Worm (Caenorhabditis elegans) whole organism, late embryonic: ENCODE results near the gene hlh-6.

Experiments
- C38D4.7 ChIP-seq: fragments of 200-800 bp; sonication (Bioruptor generic); optimal IDR thresholded peaks from 2 replicates; lab custom pipeline; 2018; ENCODE audit warnings: mild to moderate bottlenecking, missing genetic modification characterization, moderate library complexity, missing compliant biosample characterization
- K02D7.2 ChIP-seq: sonication (generic microtip); optimal IDR thresholded peaks from 2 replicates; lab custom pipeline; 2017; ENCODE audit warnings: mild to moderate bottlenecking, missing genetic modification characterization, missing compliant biosample characterization
- K09A11.1 ChIP-seq: sonication (generic microtip); optimal IDR thresholded peaks from 2 replicates; lab custom pipeline; 2017; ENCODE audit warnings: antibody characterized with exemption, mild to moderate bottlenecking, missing genetic modification characterization, missing compliant biosample characterization; ENCODE audit not compliant: insufficient read depth
- Y22D7AL.16 ChIP-seq: sonication (generic microtip); optimal IDR thresholded peaks from 2 replicates; lab custom pipeline; 2016; ENCODE audit warnings: missing genetic modification characterization, missing compliant biosample characterization
- ama-1 ChIP-seq: fragments of 150-350 bp; optimal IDR thresholded peaks from 2 replicates; lab custom pipeline; 2014
- ceh-18 ChIP-seq: sonication (generic microtip); optimal IDR thresholded peaks from 2 replicates; lab custom pipeline; 2016; ENCODE audit warnings: missing genetic modification characterization, missing compliant biosample characterization
- ceh-2 ChIP-seq: sonication (generic microtip); optimal IDR thresholded peaks from 2 replicates; lab custom pipeline; 2016; ENCODE audit warnings: missing genotype, missing genetic modification characterization, missing compliant biosample characterization
- ceh-22 ChIP-seq: sonication (generic microtip); optimal IDR thresholded peaks from 2 replicates; lab custom pipeline; 2017; ENCODE audit warnings: missing biosample characterization, missing genetic modification characterization
- ceh-24 ChIP-seq: sonication (generic microtip); optimal IDR thresholded peaks from 2 replicates; lab custom pipeline; 2016; ENCODE audit warnings: mild to moderate bottlenecking, missing genetic modification characterization, missing compliant biosample characterization
- ceh-31 ChIP-seq: sonication (generic microtip); optimal IDR thresholded peaks from 2 replicates; lab custom pipeline; 2016; ENCODE audit warnings: missing genetic modification characterization, missing compliant biosample characterization
- ceh-34 ChIP-seq: sonication (generic microtip); optimal IDR thresholded peaks from 2 replicates; lab custom pipeline; 2016; ENCODE audit warnings: mild to moderate bottlenecking, missing genetic modification characterization, missing compliant biosample characterization
- ceh-48 ChIP-seq: sonication (generic microtip); optimal IDR thresholded peaks from 2 replicates; lab custom pipeline; 2016; ENCODE audit warnings: missing genetic modification characterization, inconsistent platforms, missing compliant biosample characterization
- ceh-6 ChIP-seq: fragments of 200-800 bp; sonication (Bioruptor generic); optimal IDR thresholded peaks from 2 replicates; lab custom pipeline; 2018; ENCODE audit warnings: mild to moderate bottlenecking, missing genetic modification characterization, missing compliant biosample characterization
- dmd-4 ChIP-seq: sonication (generic microtip); optimal IDR thresholded peaks from 2 replicates; lab custom pipeline; 2016; ENCODE audit warnings: borderline replicate concordance, missing genetic modification characterization, missing compliant biosample characterization
- dve-1 ChIP-seq: sonication (generic microtip); optimal IDR thresholded peaks from 2 replicates; lab custom pipeline; 2017; ENCODE audit warnings: antibody characterized with exemption, mild to moderate bottlenecking, missing genetic modification characterization, missing compliant biosample characterization
- elt-2 ChIP-seq: sonication (generic microtip); optimal IDR thresholded peaks from 2 replicates; lab custom pipeline; 2016; ENCODE audit warnings: missing genetic modification reagents, missing genetic modification characterization, missing compliant biosample characterization
- elt-4 ChIP-seq: sonication (generic microtip); optimal IDR thresholded peaks from 2 replicates; lab custom pipeline; 2016; ENCODE audit warnings: missing genetic modification characterization, missing compliant biosample characterization
- eyg-1 ChIP-seq: sonication (generic microtip); optimal IDR thresholded peaks from 2 replicates; lab custom pipeline; 2016; ENCODE audit warnings: missing genotype, missing genetic modification characterization, missing compliant biosample characterization
- fax-1 ChIP-seq: sonication (generic microtip); optimal IDR thresholded peaks from 2 replicates; lab custom pipeline; 2016; ENCODE audit warnings: missing genotype, missing genetic modification characterization, missing compliant biosample characterization
- fkh-10 ChIP-seq: fragments of 150-350 bp; optimal IDR thresholded peaks from 2 replicates; lab custom pipeline; 2014; ENCODE audit warnings: missing biosample characterization, missing genetic modification reagents, missing genetic modification characterization
- fkh-6 ChIP-seq: sonication (generic microtip); optimal IDR thresholded peaks from 2 replicates; lab custom pipeline; 2016; ENCODE audit warnings: missing genetic modification characterization, missing compliant biosample characterization
- hlh-13 ChIP-seq: fragments of 200-800 bp; sonication (Bioruptor generic); optimal IDR thresholded peaks from 2 replicates; lab custom pipeline; 2018; ENCODE audit warnings: mild to moderate bottlenecking, missing genetic modification characterization, missing compliant biosample characterization
- hlh-15 ChIP-seq: sonication (generic microtip); optimal IDR thresholded peaks from 2 replicates; lab custom pipeline; 2016; ENCODE audit warnings: missing genetic modification characterization, missing compliant biosample characterization
- hlh-8 ChIP-seq: sonication (generic microtip); optimal IDR thresholded peaks from 2 replicates; lab custom pipeline; 2016; ENCODE audit warnings: missing genotype, missing genetic modification characterization, missing compliant biosample characterization
- lim-6 ChIP-seq: sonication (generic microtip); optimal IDR thresholded peaks from 2 replicates; lab custom pipeline; 2016; ENCODE audit warnings: missing genetic modification characterization, missing compliant biosample characterization
- mec-3 ChIP-seq: sonication (generic microtip); optimal IDR thresholded peaks from 2 replicates; lab custom pipeline; 2016; ENCODE audit warnings: borderline replicate concordance, missing genetic modification characterization, missing compliant biosample characterization
- nfya-1 ChIP-seq: sonication (generic microtip); optimal IDR thresholded peaks from 2 replicates; lab custom pipeline; 2017; ENCODE audit warnings: missing genetic modification characterization, mild to moderate bottlenecking, missing compliant biosample characterization, antibody characterized with exemption, moderate library complexity
- nhr-11 ChIP-seq: fragments of 150-350 bp; optimal IDR thresholded peaks from 2 replicates; lab custom pipeline; 2014; ENCODE audit warnings: missing biosample characterization, missing genetic modification characterization
- nhr-232 ChIP-seq: sonication (generic microtip); optimal IDR thresholded peaks from 2 replicates; lab custom pipeline; 2016; ENCODE audit warnings: missing genetic modification characterization, missing compliant biosample characterization
- npax-4 ChIP-seq: sonication (generic microtip); optimal IDR thresholded peaks from 2 replicates; lab custom pipeline; 2016; ENCODE audit warnings: missing genetic modification characterization, missing compliant biosample characterization
- pag-3 ChIP-seq: sonication (generic microtip); optimal IDR thresholded peaks from 2 replicates; lab custom pipeline; 2016; ENCODE audit warnings: missing compliant biosample characterization, missing genetic modification characterization, borderline replicate concordance
- pha-2 ChIP-seq: sonication (generic microtip); optimal IDR thresholded peaks from 2 replicates; lab custom pipeline; 2017; ENCODE audit warnings: mild to moderate bottlenecking, missing genetic modification characterization, missing compliant biosample characterization
- pha-4 ChIP-seq: fragments of 150-350 bp; optimal IDR thresholded peaks from 2 replicates; lab custom pipeline; 2018; ENCODE audit warnings: missing biosample characterization, missing genetic modification reagents, missing genetic modification characterization
- pqm-1 ChIP-seq: sonication (generic microtip); optimal IDR thresholded peaks from 2 replicates; lab custom pipeline; 2016; ENCODE audit warnings: missing genetic modification characterization, missing compliant biosample characterization
- pros-1 ChIP-seq: fragments of 150-350 bp; optimal IDR thresholded peaks from 2 replicates; lab custom pipeline; 2014; ENCODE audit warnings: missing biosample characterization, missing genetic modification reagents, missing genetic modification characterization
- ref-2 ChIP-seq: sonication (generic microtip); optimal IDR thresholded peaks from 2 replicates; lab custom pipeline; 2016; ENCODE audit warnings: missing genetic modification characterization, missing compliant biosample characterization
- rnt-1 ChIP-seq: sonication (generic microtip); optimal IDR thresholded peaks from 2 replicates; lab custom pipeline; 2016; ENCODE audit warnings: missing genetic modification characterization, missing compliant biosample characterization
- sdc-2 ChIP-seq: sonication (generic microtip); optimal IDR thresholded peaks from 2 replicates; lab custom pipeline; 2016; ENCODE audit warnings: missing genotype, missing genetic modification characterization, missing compliant biosample characterization
- sox-2 ChIP-seq: fragments of 200-800 bp; sonication (Bioruptor generic); IDR thresholded peaks from 2 replicates; pipeline ENCODE4 v1.3.6; 2022; ENCODE audit warnings: missing genetic modification reagents, missing genetic modification characterization, missing compliant biosample characterization
- sox-4 ChIP-seq: sonication (generic microtip); optimal IDR thresholded peaks from 2 replicates; lab custom pipeline; 2017; ENCODE audit warnings: mild to moderate bottlenecking, missing genetic modification characterization, inconsistent platforms, missing compliant biosample characterization
- tbx-2 ChIP-seq: sonication (generic microtip); optimal IDR thresholded peaks from 2 replicates; lab custom pipeline; 2016; ENCODE audit warnings: missing genetic modification characterization, missing compliant biosample characterization
- tbx-7 ChIP-seq: sonication (generic microtip); optimal IDR thresholded peaks from 2 replicates; lab custom pipeline; 2016; ENCODE audit warnings: missing genotype, missing genetic modification characterization, missing compliant biosample characterization
- ttx-3 ChIP-seq: sonication (generic microtip); optimal IDR thresholded peaks from 2 replicates; lab custom pipeline; 2016; ENCODE audit warnings: missing genetic modification reagents, missing genetic modification characterization, missing compliant biosample characterization
- unc-3 ChIP-seq, 2 experiments: fragments of 200-800 bp in 1 of 2; sonication (Bioruptor generic) in 1 of 2; sonication (generic microtip) in 1 of 2; conservative IDR thresholded peaks in 1 of 2; optimal IDR thresholded peaks in 1 of 2; 2 replicates each; pipeline versions ENCODE4 v1.3.6 to Lab custom; 2016 to 2022; ENCODE audit warnings: missing compliant biosample characterization in 2 of 2, missing genetic modification characterization in 2 of 2, missing genetic modification reagents in 1 of 2
- unc-55 ChIP-seq: sonication (generic microtip); optimal IDR thresholded peaks from 2 replicates; lab custom pipeline; 2017; ENCODE audit warnings: missing biosample characterization, missing genetic modification reagents, missing genetic modification characterization
- unc-86 ChIP-seq: sonication (generic microtip); optimal IDR thresholded peaks from 2 replicates; lab custom pipeline; 2016; ENCODE audit warnings: missing genetic modification characterization, missing compliant biosample characterization
- ztf-16 ChIP-seq: sonication (generic microtip); optimal IDR thresholded peaks from 2 replicates; lab custom pipeline; 2017; ENCODE audit warnings: missing genetic modification characterization, missing compliant biosample characterization

Gene hlh-6

ce11 chrII:9574406-9574805 is 40.2 kb downstream of the hlh-6 start:
- TF ChIP-seq ama-1, result no peak
- peak; percentile 13 for TF ChIP-seq nfya-1
- TF ChIP-seq ref-2, result peak; percentile 60
- TF ChIP-seq nhr-11 (tag; lab: Kevin White, UChicago), result no peak
- no peak for TF ChIP-seq ceh-48 (tag; lab: Kevin White, UChicago)
- peak; percentile 81 for TF ChIP-seq sox-2 (GFP tag; lab: Robert Waterston, UW)
- no peak for TF ChIP-seq pha-4 (tag; lab: Kevin White, UChicago)
- TF ChIP-seq dve-1 (tag; lab: Kevin White, UChicago), result no peak
- TF ChIP-seq ceh-31 (tag; lab: Kevin White, UChicago), result peak; percentile 90
- peak; percentile 8 for TF ChIP-seq tbx-2
- TF ChIP-seq ceh-2 (tag; lab: Kevin White, UChicago), result no peak
- TF ChIP-seq nhr-232 (tag; lab: Kevin White, UChicago), result no peak
- TF ChIP-seq mec-3 (tag; lab: Kevin White, UChicago), result no peak
- TF ChIP-seq pros-1 (tag; lab: Kevin White, UChicago), result peak; percentile 81
- no peak for TF ChIP-seq hlh-8

DNA sequence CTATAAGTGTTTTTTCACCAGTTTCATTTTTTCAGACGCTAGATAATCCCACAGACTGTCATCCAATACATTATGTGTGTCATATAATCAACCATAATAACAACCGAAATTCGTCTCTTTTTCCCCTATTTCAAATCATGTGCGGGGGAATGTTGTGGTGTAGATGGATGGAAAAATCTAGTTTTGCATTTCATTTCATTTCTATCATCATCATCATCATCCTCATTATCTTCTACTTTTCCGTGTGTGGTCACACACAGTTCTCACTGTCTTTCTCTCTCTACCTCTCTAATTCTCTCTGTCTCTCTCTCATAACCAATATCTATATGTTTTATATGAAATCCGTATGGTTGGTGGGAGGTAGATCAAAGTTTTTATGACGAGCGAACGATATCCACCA is 41.2 kb downstream of the hlh-6 start:
- no peak for TF ChIP-seq unc-86 (tag; lab: Kevin White, UChicago)
- no peak for TF ChIP-seq ceh-18 (tag; lab: Kevin White, UChicago)
- no peak for TF ChIP-seq Y22D7AL.16 (tag; lab: Kevin White, UChicago)
- peak; percentile 20 for TF ChIP-seq nfya-1
- TF ChIP-seq ceh-31 (tag; lab: Kevin White, UChicago), result peak; percentile 7
- no peak for TF ChIP-seq lim-6 (tag; lab: Kevin White, UChicago)
- no peak for TF ChIP-seq unc-55
- TF ChIP-seq dve-1 (tag; lab: Kevin White, UChicago), result no peak
- TF ChIP-seq K02D7.2 (tag; lab: Kevin White, UChicago), result no peak
- TF ChIP-seq pha-4 (tag; lab: Kevin White, UChicago), result no peak
- no peak for TF ChIP-seq unc-3 (GFP tag; conservative IDR thresholded peaks at IDR 0.05; lab: Robert Waterston, UW)
- TF ChIP-seq unc-3 (tag; optimal IDR thresholded peaks at IDR 0.05; lab: Kevin White, UChicago), result no peak
- no peak for TF ChIP-seq elt-2
- no peak for TF ChIP-seq ref-2
- TF ChIP-seq ztf-16 (tag; lab: Kevin White, UChicago), result no peak
- TF ChIP-seq, all 69 proteins: peak for 2

DNA sequence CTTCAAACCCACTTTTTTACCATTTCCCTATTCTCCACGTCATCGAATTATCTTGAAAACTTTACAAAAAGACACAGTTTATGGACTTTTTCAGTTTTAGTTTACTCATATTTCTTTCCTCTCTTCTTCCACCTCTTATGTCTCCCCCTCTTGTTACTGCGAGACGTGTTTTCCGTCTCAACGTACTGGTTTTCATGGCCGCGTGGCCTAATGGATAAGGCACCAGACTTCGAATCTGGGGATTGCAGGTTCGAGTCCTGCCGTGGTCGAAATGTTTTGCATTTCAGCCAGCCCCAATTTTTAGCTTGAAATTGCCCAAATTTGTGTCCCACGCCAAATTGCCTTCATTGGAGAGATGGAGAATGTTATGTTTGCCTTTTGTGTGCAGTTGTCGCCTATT is 48.6 kb downstream of the hlh-6 start:
- TF ChIP-seq ttx-3 (peak; percentile 89), npax-4 (tag; lab: Kevin White, UChicago) (peak; percentile 79), fkh-10 (GFP tag; lab: Kevin White, UChicago) (no peak), pqm-1 (tag; lab: Kevin White, UChicago) (no peak), K09A11.1 (tag; lab: Kevin White, UChicago) (peak; percentile 83), K02D7.2 (tag; lab: Kevin White, UChicago) (peak; percentile 72), ceh-6 (GFP tag; lab: Kevin White, UChicago) (peak; percentile 88), sdc-2 (tag; lab: Kevin White, UChicago) (peak; percentile 80), tbx-2 (peak; percentile 67), hlh-13 (GFP tag; lab: Kevin White, UChicago) (peak; percentile 73), eyg-1 (tag; lab: Kevin White, UChicago) (peak; percentile 82), C38D4.7 (GFP tag; lab: Kevin White, UChicago) (peak; percentile 84), rnt-1 (peak; percentile 63), dmd-4 (peak; percentile 42), elt-4 (tag; lab: Kevin White, UChicago) (no peak), sox-4 (tag; lab: Kevin White, UChicago) (peak; percentile 89), ama-1 (no peak), sox-2 (GFP tag; lab: Robert Waterston, UW) (peak; percentile 76), pag-3 (tag; lab: Kevin White, UChicago) (peak; percentile 68), lim-6 (tag; lab: Kevin White, UChicago) (peak; percentile 16), pha-2 (tag; lab: Kevin White, UChicago) (peak; percentile 75), pros-1 (tag; lab: Kevin White, UChicago) (no peak), elt-2 (peak; percentile 91), fkh-6 (peak; percentile 88), tbx-7 (tag; lab: Kevin White, UChicago) (peak; percentile 45), unc-86 (tag; lab: Kevin White, UChicago) (peak; percentile 88), hlh-15 (peak; percentile 77), ceh-34 (tag; lab: Kevin White, UChicago) (peak; percentile 80), fax-1 (peak; percentile 67), ceh-22 (tag; lab: Kevin White, UChicago) (no peak), dve-1 (tag; lab: Kevin White, UChicago) (peak; percentile 83), ceh-24 (tag; lab: Kevin White, UChicago) (peak; percentile 58), mec-3 (tag; lab: Kevin White, UChicago) (peak; percentile 10), nhr-11 (tag; lab: Kevin White, UChicago) (no peak)
